Worm (Caenorhabditis elegans) whole organism, young adult: Measurements from ENCODE around the gene sru-38.

Experiments used
- B0336.3 ChIP-seq: fragments of 200-800 bp; sonication (Bioruptor generic); IDR thresholded peaks from 2 replicates; pipeline ENCODE4 v1.3.6; 2022; ENCODE audit warnings: missing genetic modification characterization, missing compliant biosample characterization
- Y79H2A.3 ChIP-seq: fragments of 200-800 bp; sonication (Bioruptor generic); conservative IDR thresholded peaks from 2 replicates; pipeline ENCODE4 v1.3.6; 2022; ENCODE audit warnings: missing genetic modification reagents, missing genetic modification characterization, missing compliant biosample characterization
- ama-1 ChIP-seq, 3 experiments: fragments of 150-350 bp in 1 of 3; sonication (generic microtip) in 2 of 3; optimal IDR thresholded peaks; 2 replicates each; lab custom pipeline; 2014 to 2018; ENCODE audit warnings: missing biosample characterization in 2 of 3, missing genetic modification characterization in 2 of 3, missing genetic modification reagents in 2 of 3
- ceh-27 ChIP-seq: fragments of 200-800 bp; sonication (Bioruptor generic); optimal IDR thresholded peaks from 2 replicates; lab custom pipeline; 2018; ENCODE audit warnings: mild to moderate bottlenecking, missing genetic modification characterization, moderate library complexity, missing compliant biosample characterization
- ceh-79 ChIP-seq: sonication (generic microtip); optimal IDR thresholded peaks from 2 replicates; lab custom pipeline; 2017; ENCODE audit warnings: mild to moderate bottlenecking, missing genetic modification characterization, missing compliant biosample characterization
- ets-4 ChIP-seq: fragments of 200-800 bp; sonication (Bioruptor generic); optimal IDR thresholded peaks from 2 replicates; lab custom pipeline; 2018; ENCODE audit warnings: mild to moderate bottlenecking, missing genetic modification characterization, missing compliant biosample characterization
- lir-1 ChIP-seq: fragments of 200-800 bp; sonication (Bioruptor generic); conservative IDR thresholded peaks from 2 replicates; pipeline ENCODE4 v1.3.6; 2022; ENCODE audit warnings: missing genetic modification reagents, missing genetic modification characterization, missing compliant biosample characterization
- nfyb-1 ChIP-seq: fragments of 200-800 bp; sonication (Bioruptor generic); IDR thresholded peaks from 2 replicates; pipeline ENCODE4 v1.3.6; 2022; ENCODE audit warnings: missing genetic modification reagents, missing genetic modification characterization, missing compliant biosample characterization
- nhr-120 ChIP-seq: fragments of 200-800 bp; sonication (Bioruptor generic); IDR thresholded peaks from 2 replicates; pipeline ENCODE4 v1.3.6; 2022; ENCODE audit warnings: missing genetic modification characterization, missing compliant biosample characterization
- pbrm-1 ChIP-seq: fragments of 200-800 bp; sonication (Bioruptor generic); IDR thresholded peaks from 2 replicates; pipeline ENCODE4 v1.3.6; 2022; ENCODE audit warnings: missing genetic modification reagents, missing genetic modification characterization, missing compliant biosample characterization
- unc-130 ChIP-seq: sonication (generic microtip); optimal IDR thresholded peaks from 2 replicates; lab custom pipeline; 2016; ENCODE audit warnings: missing genetic modification reagents, missing genetic modification characterization, missing compliant biosample characterization
- zim-3 ChIP-seq: sonication (generic microtip); optimal IDR thresholded peaks from 2 replicates; lab custom pipeline; 2017; ENCODE audit warnings: mild to moderate bottlenecking, missing genetic modification characterization, moderate library complexity, missing compliant biosample characterization
- ztf-25 ChIP-seq: fragments of 200-800 bp; sonication (Bioruptor generic); IDR thresholded peaks from 2 replicates; pipeline ENCODE4 v1.3.6; 2022; ENCODE audit warnings: missing genetic modification reagents, missing genetic modification characterization, missing compliant biosample characterization

DNA sequence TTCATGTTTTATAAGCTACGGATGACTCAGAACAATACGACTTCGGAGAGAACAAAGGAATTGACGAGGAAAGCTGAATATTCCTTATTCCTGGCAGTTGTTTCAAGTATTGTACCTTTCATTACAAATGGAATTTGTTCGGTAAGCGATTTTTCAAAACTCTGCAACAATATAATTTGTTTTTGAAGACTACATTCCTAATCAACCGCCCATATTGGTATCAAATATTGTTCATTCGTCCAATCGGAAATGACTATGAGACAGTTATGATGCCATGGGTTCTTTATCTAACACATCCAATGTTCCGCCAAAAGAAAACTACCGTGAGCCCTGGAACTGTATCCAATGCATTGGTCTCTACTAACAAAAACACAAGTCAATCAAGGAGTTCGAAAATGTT, 23.6 kb downstream of the sru-38 start:
- TF ChIP-seq ceh-27 = no peak
- no peak for TF ChIP-seq Y79H2A.3 (GFP tag; lab: Robert Waterston, UW)
- no peak for TF ChIP-seq zim-3 (tag; lab: Kevin White, UChicago)
- TF ChIP-seq ama-1 (optimal IDR thresholded peaks at IDR 0.05; lab: Kevin White, UChicago) = no peak
- TF ChIP-seq ama-1 (GFP tag; optimal IDR thresholded peaks at IDR 0.05; lab: Kevin White, UChicago) = no peak
- no peak for TF ChIP-seq lir-1 (GFP tag; lab: Robert Waterston, UW)
- no peak for TF ChIP-seq B0336.3 (GFP tag; lab: Robert Waterston, UW)
- no peak for TF ChIP-seq ets-4 (GFP tag; lab: Kevin White, UChicago)
- TF ChIP-seq pbrm-1 (GFP tag; lab: Robert Waterston, UW) = no peak
- TF ChIP-seq ztf-25 = no peak
- no peak for TF ChIP-seq nhr-120
- TF ChIP-seq ceh-79 (tag; lab: Kevin White, UChicago) = no peak
- TF ChIP-seq unc-130 = no peak
- TF ChIP-seq nfyb-1 = no peak
